Fruit fly (Drosophila melanogaster): Measurements from ENCODE around the gene CG14285.

- no peak for TF ChIP-seq Vsx2 (GFP tag; optimal IDR thresholded peaks at IDR 0.05; ENCODE audit: partially characterized antibody)
- TF ChIP-seq fru (GFP tag; optimal IDR thresholded peaks at IDR 0.05) = peak; percentile 38
- TF ChIP-seq CrebA (GFP tag; optimal IDR thresholded peaks at IDR 0.05; ENCODE audit: borderline replicate concordance) = no peak
Measured at dm6 chr3R:19074207-19074606, 49.3 kb downstream of the CG14285 start.

Measured in whole organism, wandering third instar larva.